Fruit fly (Drosophila melanogaster): ENCODE measurements around the gene CG31715.

CG31715 gene

dm6 chr2L:10331066-10331847, 10.2 kb upstream of the CG31715 start, which contains the start of the genes Schip1 and Cox10 (continued):
- no peak for TF ChIP-seq CG17186 (GFP tag; optimal IDR thresholded peaks at IDR 0.05)
- TF ChIP-seq CG6813 (GFP tag; optimal IDR thresholded peaks at IDR 0.05): no peak
- TF ChIP-seq D19A (tag; optimal IDR thresholded peaks at IDR 0.05): peak; percentile 53
- TF ChIP-seq CG13296 (GFP tag; optimal IDR thresholded peaks at IDR 0.05): no peak
- TF ChIP-seq CG18011 (GFP tag; optimal IDR thresholded peaks at IDR 0.05): no peak
- no peak for TF ChIP-seq chn (GFP tag; optimal IDR thresholded peaks at IDR 0.05)
- TF ChIP-seq HHEX (GFP tag; optimal IDR thresholded peaks at IDR 0.05): no peak
- no peak for TF ChIP-seq HLH54F (GFP tag; optimal IDR thresholded peaks at IDR 0.05)
- TF ChIP-seq pum (GFP tag; optimal IDR thresholded peaks at IDR 0.05): no peak
- TF ChIP-seq CG34376 (GFP tag; optimal IDR thresholded peaks at IDR 0.05): no peak
- no peak for TF ChIP-seq CG33213 (GFP tag; optimal IDR thresholded peaks at IDR 0.05)
- TF ChIP-seq pzg (GFP tag; optimal IDR thresholded peaks at IDR 0.05): peak; percentile 13
- TF ChIP-seq CG17359 (tag; optimal IDR thresholded peaks at IDR 0.05): peak; percentile 12
- TF ChIP-seq CG12659 (GFP tag; optimal IDR thresholded peaks at IDR 0.05): peak; percentile 29
- TF ChIP-seq inv (GFP tag; IDR thresholded peaks at IDR 0.05; ENCODE audit: partially characterized antibody): no peak
- TF ChIP-seq slou (GFP tag; optimal IDR thresholded peaks at IDR 0.05): no peak
- no peak for TF ChIP-seq CG11504 (tag; optimal IDR thresholded peaks at IDR 0.05)
- peak; percentile 43 for TF ChIP-seq PHDP (tag; optimal IDR thresholded peaks at IDR 0.05)
- TF ChIP-seq gcm2 (GFP tag; optimal IDR thresholded peaks at IDR 0.05): no peak
- TF ChIP-seq Doc2 (GFP tag; IDR thresholded peaks at IDR 0.05): no peak
- no peak for TF ChIP-seq CG4730 (GFP tag; IDR thresholded peaks at IDR 0.05)
- no peak for TF ChIP-seq ara (GFP tag; IDR thresholded peaks at IDR 0.05)
- no peak for TF ChIP-seq Ada2b (GFP tag; IDR thresholded peaks at IDR 0.05)
- no peak for TF ChIP-seq CG2875 (GFP tag; optimal IDR thresholded peaks at IDR 0.05)
- TF ChIP-seq sna (GFP tag; IDR thresholded peaks at IDR 0.05; ENCODE audit: partially characterized antibody): no peak
- peak; percentile 27 for TF ChIP-seq CG8388 (GFP tag; optimal IDR thresholded peaks at IDR 0.05)
- no peak for TF ChIP-seq insv (GFP tag; optimal IDR thresholded peaks at IDR 0.05)
- TF ChIP-seq ken (GFP tag; IDR thresholded peaks at IDR 0.05): no peak
- TF ChIP-seq CG10267 (tag; optimal IDR thresholded peaks at IDR 0.05): peak; percentile 71
- TF ChIP-seq CG7745 (tag; optimal IDR thresholded peaks at IDR 0.05): no peak
- no peak for TF ChIP-seq so (GFP tag; IDR thresholded peaks at IDR 0.05)
- TF ChIP-seq CG10366 (GFP tag; IDR thresholded peaks at IDR 0.05): no peak
- no peak for TF ChIP-seq nerfin-1 (tag; optimal IDR thresholded peaks at IDR 0.05)
- TF ChIP-seq CG18476 (GFP tag; optimal IDR thresholded peaks at IDR 0.05): no peak
- TF ChIP-seq salm (tag; optimal IDR thresholded peaks at IDR 0.05): no peak
- no peak for TF ChIP-seq Tbp (GFP tag; optimal IDR thresholded peaks at IDR 0.05)
- TF ChIP-seq h (optimal IDR thresholded peaks at IDR 0.05): no peak
- peak; percentile 72 for TF ChIP-seq CG12391 (tag; optimal IDR thresholded peaks at IDR 0.05)
- TF ChIP-seq CG9797 (GFP tag; optimal IDR thresholded peaks at IDR 0.05): peak; percentile 14
- no peak for TF ChIP-seq ab (GFP tag; optimal IDR thresholded peaks at IDR 0.05)
- TF ChIP-seq pnt (GFP tag; optimal IDR thresholded peaks at IDR 0.05): no peak
- no peak for TF ChIP-seq tll (GFP tag; optimal IDR thresholded peaks at IDR 0.05)
- TF ChIP-seq gem (tag; optimal IDR thresholded peaks at IDR 0.05): peak; percentile 69
- TF ChIP-seq nmo (GFP tag; optimal IDR thresholded peaks at IDR 0.05): peak; percentile 18
- peak; percentile 52 for TF ChIP-seq trem (tag; optimal IDR thresholded peaks at IDR 0.05)
- peak; percentile 19 for TF ChIP-seq HmgZ (tag; optimal IDR thresholded peaks at IDR 0.05)
- peak; percentile 20 for TF ChIP-seq CG10979 (tag; optimal IDR thresholded peaks at IDR 0.05)
- no peak for TF ChIP-seq Dip2 (GFP tag; IDR thresholded peaks at IDR 0.05)
- peak in 1 of 2 experiments; percentile 99 for TF ChIP-seq Pdp1 (GFP tag; optimal IDR thresholded peaks at IDR 0.05)
